Worm (Caenorhabditis elegans) whole organism, L1 larva: ENCODE measurements around the gene spp-10.

Experiments
- C04F5.9 ChIP-seq: sonication (generic microtip); optimal IDR thresholded peaks from 2 replicates; lab custom pipeline; 2016; ENCODE audit warnings: missing genetic modification characterization, missing compliant biosample characterization
- C34B4.2 ChIP-seq: sonication (generic microtip); optimal IDR thresholded peaks from 2 replicates; lab custom pipeline; 2017; ENCODE audit warnings: mild to moderate bottlenecking, missing genetic modification characterization, missing compliant biosample characterization
- Y116A8C.19 ChIP-seq: sonication (generic microtip); optimal IDR thresholded peaks from 2 replicates; lab custom pipeline; 2016; ENCODE audit warnings: missing compliant biosample characterization, missing genetic modification characterization, borderline replicate concordance
- alr-1 ChIP-seq: fragments of 200-800 bp; sonication (Bioruptor generic); optimal IDR thresholded peaks from 2 replicates; lab custom pipeline; 2018; ENCODE audit warnings: borderline replicate concordance, mild to moderate bottlenecking, missing genetic modification characterization, missing compliant biosample characterization
- aly-2 ChIP-seq: fragments of 150-350 bp; optimal IDR thresholded peaks from 2 replicates; lab custom pipeline; 2014; ENCODE audit warnings: missing biosample characterization, missing genetic modification characterization
- ama-1 ChIP-seq: fragments of 150-350 bp; optimal IDR thresholded peaks from 2 replicates; lab custom pipeline; 2014
- ceh-82 ChIP-seq, 3 experiments: fragments of 150-350 bp in 1 of 3; sonication (generic microtip) in 2 of 3; optimal IDR thresholded peaks; 2 replicates each; lab custom pipeline; 2014 to 2017; ENCODE audit warnings: missing biosample characterization in 3 of 3, missing genetic modification characterization in 3 of 3
- ceh-90 ChIP-seq: sonication (generic microtip); optimal IDR thresholded peaks from 2 replicates; lab custom pipeline; 2016; ENCODE audit warnings: missing genetic modification characterization, missing compliant biosample characterization
- ces-1 ChIP-seq: fragments of 150-350 bp; optimal IDR thresholded peaks from 2 replicates; lab custom pipeline; 2014; ENCODE audit warnings: missing biosample characterization, missing genetic modification reagents, missing genetic modification characterization
- dsc-1 ChIP-seq: sonication (generic microtip); optimal IDR thresholded peaks from 2 replicates; lab custom pipeline; 2016; ENCODE audit warnings: mild to moderate bottlenecking, missing genetic modification characterization, missing compliant biosample characterization
- egl-13 ChIP-seq: sonication (generic microtip); optimal IDR thresholded peaks from 2 replicates; lab custom pipeline; 2016; ENCODE audit warnings: missing genotype, missing genetic modification reagents, missing genetic modification characterization, missing compliant biosample characterization
- egl-27 ChIP-seq, 2 experiments: fragments of 150-350 bp in 1 of 2; sonication (generic microtip); optimal IDR thresholded peaks; 3 replicates each; lab custom pipeline; 2017 to 2018; ENCODE audit warnings: missing biosample characterization in 2 of 2, missing genetic modification characterization in 2 of 2, missing genetic modification reagents in 2 of 2
- fkh-10 ChIP-seq: sonication (generic microtip); optimal IDR thresholded peaks from 2 replicates; lab custom pipeline; 2017; ENCODE audit warnings: missing biosample characterization, missing genetic modification reagents, missing genetic modification characterization
- fkh-4 ChIP-seq: sonication (generic microtip); optimal IDR thresholded peaks from 2 replicates; lab custom pipeline; 2016; ENCODE audit warnings: missing compliant biosample characterization, missing genetic modification characterization, borderline replicate concordance
- fkh-8 ChIP-seq: sonication (generic microtip); optimal IDR thresholded peaks from 2 replicates; lab custom pipeline; 2016; ENCODE audit warnings: mild to moderate bottlenecking, missing genetic modification characterization, missing compliant biosample characterization
- fos-1 ChIP-seq: fragments of 150-350 bp; optimal IDR thresholded peaks from 2 replicates; lab custom pipeline; 2014; ENCODE audit warnings: missing biosample characterization, missing genetic modification characterization
- grh-1 ChIP-seq: fragments of 200-800 bp; sonication (Bioruptor generic); IDR thresholded peaks from 2 replicates; pipeline ENCODE4 v1.3.6; 2022; ENCODE audit warnings: missing genetic modification reagents, missing genetic modification characterization, missing compliant biosample characterization
- hlh-4 ChIP-seq: sonication (generic microtip); optimal IDR thresholded peaks from 2 replicates; lab custom pipeline; 2016; ENCODE audit warnings: mild to moderate bottlenecking, missing genetic modification characterization, missing compliant biosample characterization
- hpl-2 ChIP-seq: fragments of 150-350 bp; optimal IDR thresholded peaks from 2 replicates; lab custom pipeline; 2014; ENCODE audit warnings: missing biosample characterization, missing genetic modification reagents, missing genetic modification characterization
- irx-1 ChIP-seq: sonication (generic microtip); optimal IDR thresholded peaks from 2 replicates; lab custom pipeline; 2016; ENCODE audit warnings: missing genetic modification characterization, missing compliant biosample characterization
- lin-13 ChIP-seq: fragments of 150-350 bp; optimal IDR thresholded peaks from 2 replicates; lab custom pipeline; 2014; ENCODE audit warnings: missing biosample characterization, missing genetic modification reagents, missing genetic modification characterization
- lin-15B ChIP-seq: fragments of 150-350 bp; sonication (generic microtip); optimal IDR thresholded peaks from 3 replicates; lab custom pipeline; 2014; ENCODE audit warnings: missing biosample characterization, missing genetic modification characterization
- lir-3 ChIP-seq: sonication (generic microtip); optimal IDR thresholded peaks from 2 replicates; lab custom pipeline; 2016; ENCODE audit warnings: mild to moderate bottlenecking, missing genetic modification characterization, moderate library complexity, missing compliant biosample characterization; ENCODE audit not compliant: poor library complexity
- lsy-2 ChIP-seq, 2 experiments: fragments of 150-350 bp; optimal IDR thresholded peaks; 2 replicates each; lab custom pipeline; 2014; ENCODE audit warnings: missing biosample characterization in 2 of 2, missing genetic modification characterization in 2 of 2
- mab-9 ChIP-seq: fragments of 200-800 bp; sonication (Bioruptor generic); IDR thresholded peaks from 2 replicates; pipeline ENCODE4 v1.3.6; 2022; ENCODE audit warnings: missing genetic modification reagents, missing genetic modification characterization, missing compliant biosample characterization
- mdl-1 ChIP-seq, 2 experiments: fragments of 150-350 bp; optimal IDR thresholded peaks; 2 replicates each; lab custom pipeline; 2014 to 2017; ENCODE audit warnings: missing biosample characterization in 2 of 2, missing genetic modification characterization in 2 of 2, inconsistent platforms in 1 of 2
- mef-2 ChIP-seq: fragments of 150-350 bp; optimal IDR thresholded peaks from 2 replicates; lab custom pipeline; 2014; ENCODE audit warnings: missing biosample characterization, missing genetic modification characterization
- mep-1 ChIP-seq: fragments of 150-350 bp; optimal IDR thresholded peaks from 2 replicates; lab custom pipeline; 2014; ENCODE audit warnings: missing biosample characterization, missing genetic modification characterization
- nhr-11 ChIP-seq: fragments of 150-350 bp; optimal IDR thresholded peaks from 2 replicates; lab custom pipeline; 2014; ENCODE audit warnings: missing biosample characterization, missing genetic modification characterization
- nhr-12 ChIP-seq: sonication (generic microtip); optimal IDR thresholded peaks from 2 replicates; lab custom pipeline; 2017; ENCODE audit warnings: missing biosample characterization, missing genetic modification characterization
- nhr-20 ChIP-seq: sonication (generic microtip); optimal IDR thresholded peaks from 2 replicates; lab custom pipeline; 2016; ENCODE audit warnings: mild to moderate bottlenecking, missing genetic modification characterization, missing compliant biosample characterization
- nhr-237 ChIP-seq: fragments of 150-350 bp; optimal IDR thresholded peaks from 2 replicates; lab custom pipeline; 2014; ENCODE audit warnings: missing biosample characterization, missing genetic modification characterization
- nhr-28 ChIP-seq: fragments of 150-350 bp; optimal IDR thresholded peaks from 2 replicates; lab custom pipeline; 2014; ENCODE audit warnings: missing biosample characterization, missing genetic modification characterization
- nhr-47 ChIP-seq: sonication (generic microtip); optimal IDR thresholded peaks from 2 replicates; lab custom pipeline; 2016; ENCODE audit warnings: mild to moderate bottlenecking, missing genetic modification characterization, moderate library complexity, missing compliant biosample characterization
- nhr-71 ChIP-seq: sonication (generic microtip); optimal IDR thresholded peaks from 2 replicates; lab custom pipeline; 2016; ENCODE audit warnings: mild to moderate bottlenecking, missing genetic modification characterization, moderate library complexity, missing compliant biosample characterization
- nhr-76 ChIP-seq: sonication (generic microtip); optimal IDR thresholded peaks from 2 replicates; lab custom pipeline; 2017; ENCODE audit warnings: missing biosample characterization, missing genetic modification characterization
- nhr-77 ChIP-seq: fragments of 150-350 bp; optimal IDR thresholded peaks from 2 replicates; lab custom pipeline; 2014; ENCODE audit warnings: missing biosample characterization, missing genetic modification characterization
- nhr-85 ChIP-seq: sonication (generic microtip); peaks from one replicate; lab custom pipeline; 2016; ENCODE audit warnings: missing genetic modification characterization, inconsistent platforms, missing compliant biosample characterization
- nhr-90 ChIP-seq: sonication (generic microtip); optimal IDR thresholded peaks from 2 replicates; lab custom pipeline; 2016; ENCODE audit warnings: mild to moderate bottlenecking, missing genetic modification characterization, missing compliant biosample characterization; ENCODE audit not compliant: poor library complexity
- pag-3 ChIP-seq: sonication (generic microtip); optimal IDR thresholded peaks from 2 replicates; lab custom pipeline; 2017; ENCODE audit warnings: missing genetic modification characterization, mild to moderate bottlenecking, missing compliant biosample characterization, antibody characterized with exemption, borderline replicate concordance; ENCODE audit not compliant: insufficient read depth
- pax-3 ChIP-seq: fragments of 200-800 bp; sonication (Bioruptor generic); optimal IDR thresholded peaks from 2 replicates; lab custom pipeline; 2018; ENCODE audit warnings: mild to moderate bottlenecking, missing genetic modification characterization, moderate library complexity, missing compliant biosample characterization
- rnt-1 ChIP-seq: sonication (generic microtip); optimal IDR thresholded peaks from 2 replicates; lab custom pipeline; 2016; ENCODE audit warnings: mild to moderate bottlenecking, missing genetic modification characterization, moderate library complexity, missing compliant biosample characterization
- snu-23 ChIP-seq: sonication (generic microtip); optimal IDR thresholded peaks from 2 replicates; lab custom pipeline; 2016; ENCODE audit warnings: missing genetic modification characterization, missing compliant biosample characterization
- sptf-1 ChIP-seq: fragments of 150-350 bp; optimal IDR thresholded peaks from 2 replicates; lab custom pipeline; 2014; ENCODE audit warnings: missing biosample characterization, missing genetic modification characterization
- swsn-7 ChIP-seq: sonication (generic microtip); optimal IDR thresholded peaks from 2 replicates; lab custom pipeline; 2016; ENCODE audit warnings: missing genetic modification characterization, missing compliant biosample characterization
- tbx-2 ChIP-seq: sonication (generic microtip); optimal IDR thresholded peaks from 2 replicates; lab custom pipeline; 2016; ENCODE audit warnings: missing genetic modification characterization, missing compliant biosample characterization
- tlp-1 ChIP-seq: fragments of 150-350 bp; optimal IDR thresholded peaks from 2 replicates; lab custom pipeline; 2014; ENCODE audit warnings: missing biosample characterization, missing genetic modification characterization
- unc-130 ChIP-seq: fragments of 150-350 bp; optimal IDR thresholded peaks from 2 replicates; lab custom pipeline; 2017; ENCODE audit warnings: missing biosample characterization, missing genetic modification characterization, inconsistent platforms
- unc-30 ChIP-seq: sonication (generic microtip); optimal IDR thresholded peaks from 2 replicates; lab custom pipeline; 2017; ENCODE audit warnings: missing biosample characterization, missing genetic modification characterization
- unc-62 ChIP-seq: fragments of 150-350 bp; optimal IDR thresholded peaks from 2 replicates; lab custom pipeline; 2014; ENCODE audit warnings: missing biosample characterization, missing genetic modification reagents, missing genetic modification characterization
- unc-86 ChIP-seq: sonication (generic microtip); optimal IDR thresholded peaks from 2 replicates; lab custom pipeline; 2016; ENCODE audit warnings: missing genetic modification characterization, missing compliant biosample characterization
- vab-15 ChIP-seq: sonication (generic microtip); optimal IDR thresholded peaks from 2 replicates; lab custom pipeline; 2017; ENCODE audit warnings: missing genotype, mild to moderate bottlenecking, missing genetic modification characterization, missing compliant biosample characterization
- zip-4 ChIP-seq: fragments of 200-800 bp; sonication (Bioruptor generic); optimal IDR thresholded peaks from 2 replicates; lab custom pipeline; 2018; ENCODE audit warnings: mild to moderate bottlenecking, missing genetic modification characterization, moderate library complexity, missing compliant biosample characterization
- ztf-11 ChIP-seq, 2 experiments: sonication (generic microtip); optimal IDR thresholded peaks; 2 replicates each; lab custom pipeline; 2016 to 2017; ENCODE audit warnings: missing genetic modification characterization in 2 of 2, missing biosample characterization in 1 of 2, missing compliant biosample characterization in 1 of 2

The spp-10 gene

ce11 chrIV:8476166-8476565, 814 bp upstream of the spp-10 start (continued):
- TF ChIP-seq ama-1 (lab: Kevin White, UChicago) (no peak), nhr-76 (tag; lab: Kevin White, UChicago) (no peak), C34B4.2 (tag; lab: Kevin White, UChicago) (no peak), alr-1 (tag; lab: Kevin White, UChicago) (no peak), snu-23 (peak; percentile 36), fkh-8 (no peak), nhr-12 (tag; lab: Kevin White, UChicago) (no peak), unc-62 (GFP tag; lab: Kevin White, UChicago) (no peak), hpl-2 (GFP tag; lab: Kevin White, UChicago) (no peak), ztf-11 (tag; optimal IDR thresholded peaks at IDR 0.05; lab: Kevin White, UChicago) (no peak), tbx-2 (tag; lab: Kevin White, UChicago) (no peak), egl-27 (tag; optimal IDR thresholded peaks at IDR 0.05; lab: Kevin White, UChicago) (no peak), unc-30 (no peak), pax-3 (no peak), fos-1 (tag; lab: Kevin White, UChicago) (no peak), unc-130 (tag; lab: Kevin White, UChicago) (no peak), rnt-1 (tag; lab: Kevin White, UChicago) (peak; percentile 84), unc-86 (tag; lab: Kevin White, UChicago) (no peak), tlp-1 (tag; lab: Kevin White, UChicago) (no peak), nhr-77 (tag; lab: Kevin White, UChicago) (no peak), vab-15 (tag; lab: Kevin White, UChicago) (no peak), C04F5.9 (no peak), mep-1 (tag; lab: Kevin White, UChicago) (no peak), nhr-90 (tag; lab: Kevin White, UChicago) (no peak), grh-1 (GFP tag; lab: Robert Waterston, UW) (no peak), hlh-4 (tag; lab: Kevin White, UChicago) (no peak), nhr-11 (tag; lab: Kevin White, UChicago) (no peak), fkh-10 (GFP tag; lab: Kevin White, UChicago) (no peak), mab-9 (GFP tag; lab: Robert Waterston, UW) (no peak), aly-2 (tag; lab: Kevin White, UChicago) (no peak), zip-4 (GFP tag; lab: Kevin White, UChicago) (no peak), lsy-2 (tag; optimal IDR thresholded peaks at IDR 0.05; lab: Kevin White, UChicago) (peak; percentile 20 to 34), nhr-237 (tag; lab: Kevin White, UChicago) (no peak), pag-3 (tag; lab: Kevin White, UChicago) (no peak), mef-2 (no peak), lir-3 (tag; lab: Kevin White, UChicago) (no peak), irx-1 (no peak), nhr-20 (tag; lab: Kevin White, UChicago) (peak; percentile 50), nhr-47 (tag; lab: Kevin White, UChicago) (no peak), fkh-4 (tag; lab: Kevin White, UChicago) (no peak), mdl-1 (tag; optimal IDR thresholded peaks at IDR 0.05; lab: Kevin White, UChicago) (peak in 1 of 2 experiments; percentile 17), nhr-28 (tag; lab: Kevin White, UChicago) (no peak), nhr-71 (tag; lab: Kevin White, UChicago) (peak; percentile 75), Y116A8C.19 (tag; lab: Kevin White, UChicago) (no peak), swsn-7 (tag; lab: Kevin White, UChicago) (peak; percentile 15), lin-13 (GFP tag; lab: Kevin White, UChicago) (no peak), ces-1 (GFP tag; lab: Kevin White, UChicago) (no peak), ceh-90 (tag; lab: Kevin White, UChicago) (no peak), sptf-1 (tag; lab: Kevin White, UChicago) (no peak), nhr-85 (tag; lab: Kevin White, UChicago) (no peak), dsc-1 (peak; percentile 12), lin-15B (tag; lab: Kevin White, UChicago) (no peak), ceh-82 (tag; optimal IDR thresholded peaks at IDR 0.05; lab: Kevin White, UChicago) (no peak), egl-13 (tag; lab: Kevin White, UChicago) (no peak)
